Fruit fly (Drosophila melanogaster): ENCODE data around the gene Sgt.

Gene Sgt

DNA sequence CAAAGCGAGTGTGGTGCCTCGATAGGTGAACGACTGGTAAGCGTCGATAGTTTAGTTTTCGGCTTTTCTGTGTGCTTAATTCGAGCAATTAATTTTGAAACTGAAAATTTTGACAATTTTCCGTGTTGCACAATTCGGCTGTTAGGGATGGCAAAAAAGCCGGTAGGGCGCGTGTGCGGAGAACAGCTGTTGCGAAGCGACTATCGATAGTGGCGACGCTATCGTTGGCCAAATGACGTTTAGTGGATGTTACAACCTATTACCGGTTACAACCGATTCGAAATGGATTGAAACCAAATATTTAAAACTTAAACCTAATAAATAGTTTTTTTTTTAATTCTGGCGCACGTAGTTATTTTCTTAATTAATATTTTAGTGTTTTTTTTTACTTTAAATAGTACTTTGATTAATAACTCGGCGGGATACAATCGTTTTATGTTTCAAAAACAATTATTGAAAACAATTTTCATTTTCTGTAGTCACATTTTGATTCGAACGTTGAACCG lies 29.6 kb downstream of the Sgt start, which contains the start of the genes mEFTs and Dhc36C (continued):
- TF ChIP-seq pita (GFP tag; optimal IDR thresholded peaks at IDR 0.05) (peak; percentile 75), bbx (GFP tag; IDR thresholded peaks at IDR 0.05; ENCODE audit: partially characterized antibody) (peak; percentile 91), TFAM (GFP tag; optimal IDR thresholded peaks at IDR 0.05) (no peak), Xbp1 (GFP tag; optimal IDR thresholded peaks at IDR 0.05) (no peak), sens (GFP tag) (peak; percentile 45), CG18011 (GFP tag; optimal IDR thresholded peaks at IDR 0.05) (no peak), CG17568 (GFP tag; optimal IDR thresholded peaks at IDR 0.05) (no peak), ato (GFP tag; IDR thresholded peaks at IDR 0.05; ENCODE audit: partially characterized antibody) (peak; percentile 65), Mrtf (GFP tag; IDR thresholded peaks at IDR 0.05) (no peak), CG11247 (GFP tag; IDR thresholded peaks at IDR 0.05) (no peak), CG5953 (GFP tag; IDR thresholded peaks at IDR 0.05) (no peak), CG8924 (tag; optimal IDR thresholded peaks at IDR 0.05) (no peak), sna (GFP tag; IDR thresholded peaks at IDR 0.05; ENCODE audit: partially characterized antibody) (peak; percentile 75), NFAT (GFP tag; IDR thresholded peaks at IDR 0.05) (no peak), pros (GFP tag; optimal IDR thresholded peaks at IDR 0.05) (no peak), D (optimal IDR thresholded peaks at IDR 0.05) (no peak), D (GFP tag; optimal IDR thresholded peaks at IDR 0.05) (no peak), CG9817 (tag; optimal IDR thresholded peaks at IDR 0.05) (no peak), CG4328 (GFP tag; optimal IDR thresholded peaks at IDR 0.05) (no peak), CG15514 (GFP tag; optimal IDR thresholded peaks at IDR 0.05) (peak; percentile 42), zen2 (GFP tag; IDR thresholded peaks at IDR 0.05; ENCODE audit: partially characterized antibody) (peak; percentile 82; the same call in 2 of the 3 replicates), CG14014 (GFP tag; IDR thresholded peaks at IDR 0.05) (no peak), pnt (GFP tag; optimal IDR thresholded peaks at IDR 0.05) (no peak), CG6175 (GFP tag; IDR thresholded peaks at IDR 0.05) (no peak), ttk (GFP tag; IDR thresholded peaks at IDR 0.05) (no peak), tna (GFP tag; IDR thresholded peaks at IDR 0.05; ENCODE audit: partially characterized antibody) (peak; percentile 80), CG10543 (GFP tag; optimal IDR thresholded peaks at IDR 0.05) (no peak), crp (GFP tag; optimal IDR thresholded peaks at IDR 0.05) (peak; percentile 82 to 97), NfI (GFP tag; optimal IDR thresholded peaks at IDR 0.05) (no peak), cg (GFP tag; optimal IDR thresholded peaks at IDR 0.05) (no peak), Drgx (GFP tag; IDR thresholded peaks at IDR 0.05) (no peak), CG34422 (GFP tag; IDR thresholded peaks at IDR 0.05) (peak; percentile 76; the same call in 1 of the 3 replicates), CG17802 (tag; optimal IDR thresholded peaks at IDR 0.05) (no peak), CG10979 (tag; optimal IDR thresholded peaks at IDR 0.05) (no peak), vnd (GFP tag; IDR thresholded peaks at IDR 0.05; ENCODE audit: partially characterized antibody) (peak; percentile 62; the same call in 2 of the 3 replicates), Bgb (GFP tag; IDR thresholded peaks at IDR 0.05; ENCODE audit: partially characterized antibody) (peak; percentile 92), Usf (GFP tag; optimal IDR thresholded peaks at IDR 0.05) (no peak), E2f1 (GFP tag; IDR thresholded peaks at IDR 0.05) (no peak), mirr (GFP tag; optimal IDR thresholded peaks at IDR 0.05) (no peak), B-H2 (GFP tag; optimal IDR thresholded peaks at IDR 0.05) (no peak), mld (GFP tag; IDR thresholded peaks at IDR 0.05; ENCODE audit: partially characterized antibody) (peak; percentile 57; the same call in 1 of the 3 replicates), Dref (GFP tag; IDR thresholded peaks at IDR 0.05) (peak; percentile 83), luna (GFP tag; optimal IDR thresholded peaks at IDR 0.05) (no peak), ranshi (GFP tag; IDR thresholded peaks at IDR 0.05) (no peak), ewg (GFP tag; optimal IDR thresholded peaks at IDR 0.05) (peak; percentile 96), br (optimal IDR thresholded peaks at IDR 0.05) (no peak), CG34376 (GFP tag; optimal IDR thresholded peaks at IDR 0.05) (no peak), MESR4 (GFP tag; optimal IDR thresholded peaks at IDR 0.05) (peak; percentile 66), lola (GFP tag; optimal IDR thresholded peaks at IDR 0.05) (no peak), CG14050 (GFP tag; IDR thresholded peaks at IDR 0.05) (no peak)
